Worm (Caenorhabditis elegans): ENCODE measurements around the gene ZK792.5.

Gene ZK792.5

DNA sequence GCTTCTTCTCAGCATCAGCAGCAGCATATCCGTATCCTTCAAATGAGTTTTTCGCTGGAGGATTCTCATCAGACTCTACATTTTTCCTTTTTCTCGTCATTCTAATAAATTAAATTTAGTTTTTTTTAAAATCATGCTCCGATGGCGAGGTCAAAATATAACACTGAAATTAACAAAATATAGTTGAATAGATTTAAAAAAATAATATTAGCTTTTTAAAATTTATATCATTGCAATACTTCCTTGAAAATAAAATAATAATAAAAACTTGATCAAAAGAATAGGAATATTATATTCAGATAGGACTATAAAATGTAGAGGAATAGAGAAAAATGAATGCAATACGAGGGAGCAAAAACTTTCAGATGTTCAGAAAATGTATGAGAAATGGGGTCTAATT, at the start of gene ZK792.5:
TSS of gene ZK792.5 (minus strand) at position 101 of the 400 bp plus-strand sequence.
- no peak for TF ChIP-seq madf-2 (tag; optimal IDR thresholded peaks at IDR 0.05)
- no peak for TF ChIP-seq ceh-34 (tag; optimal IDR thresholded peaks at IDR 0.05)
- TF ChIP-seq elt-4 (tag; optimal IDR thresholded peaks at IDR 0.05), result no peak
- TF ChIP-seq eyg-1 (tag; optimal IDR thresholded peaks at IDR 0.05), result no peak
- no peak for TF ChIP-seq tbx-7 (tag; optimal IDR thresholded peaks at IDR 0.05)
- no peak for TF ChIP-seq rnt-1 (tag; optimal IDR thresholded peaks at IDR 0.05)

DNA sequence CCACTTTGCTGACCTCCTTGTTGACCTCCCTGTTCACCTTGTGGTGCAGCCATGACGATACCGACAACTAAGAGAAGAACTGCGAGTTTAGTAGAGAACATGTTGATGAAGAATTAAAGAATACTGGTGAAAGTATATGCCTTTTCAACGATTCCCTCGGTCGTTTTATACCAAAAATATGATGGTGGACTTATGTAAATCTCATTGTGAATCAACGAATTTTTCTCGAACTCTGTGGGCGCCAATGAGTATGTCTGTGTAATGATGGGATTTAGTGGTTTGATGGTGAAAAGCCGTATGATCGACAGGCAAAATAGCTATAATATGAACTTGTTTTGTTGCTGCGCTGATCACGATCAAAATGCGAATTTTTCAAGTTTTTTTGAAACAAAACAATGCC, 49.4 kb upstream of the ZK792.5 start, which contains the start of gene K01A6.8:
TSS of gene K01A6.8 (minus strand) at position 101 of the 400 bp plus-strand sequence.
- no peak for TF ChIP-seq ceh-30 (tag; optimal IDR thresholded peaks at IDR 0.05)
- TF ChIP-seq pag-3 (tag; optimal IDR thresholded peaks at IDR 0.05; ENCODE audit: borderline replicate concordance), result no peak
- no peak for TF ChIP-seq unc-3 (GFP tag; conservative IDR thresholded peaks at IDR 0.05)
- no peak for TF ChIP-seq unc-3 (tag; optimal IDR thresholded peaks at IDR 0.05)
- no peak for TF ChIP-seq sox-4 (tag; optimal IDR thresholded peaks at IDR 0.05)
- TF ChIP-seq dmd-4 (tag; optimal IDR thresholded peaks at IDR 0.05; ENCODE audit: borderline replicate concordance), result no peak
- no peak for TF ChIP-seq ahr-1 (tag; optimal IDR thresholded peaks at IDR 0.05)
- no peak for TF ChIP-seq lin-11 (tag; optimal IDR thresholded peaks at IDR 0.05)
- no peak for TF ChIP-seq ceh-6 (GFP tag; optimal IDR thresholded peaks at IDR 0.05)
- TF ChIP-seq fax-1 (tag; optimal IDR thresholded peaks at IDR 0.05), result no peak
- no peak for TF ChIP-seq K02D7.2 (tag; optimal IDR thresholded peaks at IDR 0.05)
- TF ChIP-seq zip-5 (tag; optimal IDR thresholded peaks at IDR 0.05), result no peak
- TF ChIP-seq F13H6.1 (tag; optimal IDR thresholded peaks at IDR 0.05), result no peak

DNA sequence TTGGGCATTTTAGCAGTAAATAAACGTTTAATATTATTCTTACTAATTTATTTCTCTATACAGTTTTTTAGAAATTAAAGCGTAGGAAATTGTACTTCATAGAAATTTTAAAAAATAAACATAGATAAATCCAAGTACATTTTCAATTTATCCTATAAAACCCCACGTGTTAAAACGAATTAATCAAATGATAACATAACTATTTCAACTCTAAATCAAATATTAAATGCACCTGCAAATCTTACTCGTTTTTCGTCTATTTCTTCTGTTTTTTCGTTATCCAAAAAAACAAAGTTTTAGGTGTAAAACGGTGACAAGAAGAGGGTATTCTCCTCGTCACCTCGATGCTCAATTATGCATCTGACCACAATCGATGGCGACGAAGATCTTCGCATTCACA, 47.1 kb upstream of the ZK792.5 start, which contains the start of gene K01A6.6:
TSS of gene K01A6.6 (plus strand) at position 301 of the 400 bp plus-strand sequence.
- TF ChIP-seq unc-42 (tag; optimal IDR thresholded peaks at IDR 0.05) (no peak), dve-1 (tag; optimal IDR thresholded peaks at IDR 0.05) (no peak), fkh-6 (tag; optimal IDR thresholded peaks at IDR 0.05) (no peak), tbx-7 (tag; optimal IDR thresholded peaks at IDR 0.05) (no peak), T23F11.4 (GFP tag; optimal IDR thresholded peaks at IDR 0.05) (no peak)

DNA sequence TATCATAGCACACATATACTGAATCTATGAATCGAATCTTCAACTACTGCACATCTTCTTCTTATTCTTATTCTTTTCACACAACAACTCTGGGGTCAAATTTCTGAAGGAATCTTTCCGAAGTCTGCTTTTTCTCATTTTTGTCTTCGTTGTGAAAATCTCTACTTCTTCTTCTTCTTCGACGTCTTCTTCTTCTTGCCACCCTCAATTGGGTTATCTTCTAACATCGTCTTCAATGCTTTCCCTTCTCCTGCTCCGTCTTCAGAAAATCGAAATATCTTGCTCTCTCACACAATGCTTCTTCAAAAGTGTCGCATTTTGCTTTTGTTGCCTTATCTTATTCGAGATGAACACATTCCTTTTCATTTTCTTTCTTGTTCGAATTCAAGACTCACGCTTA, 35.3 kb upstream of the ZK792.5 start:
- no peak for TF ChIP-seq elt-2 (tag; optimal IDR thresholded peaks at IDR 0.05)
- TF ChIP-seq sdc-2 (tag; optimal IDR thresholded peaks at IDR 0.05), result no peak
- TF ChIP-seq hlh-13 (GFP tag; optimal IDR thresholded peaks at IDR 0.05), result no peak
- TF ChIP-seq ceh-18 (tag; optimal IDR thresholded peaks at IDR 0.05), result no peak
- TF ChIP-seq unc-42 (tag; optimal IDR thresholded peaks at IDR 0.05), result peak; percentile 86
- no peak for TF ChIP-seq mec-3 (tag; optimal IDR thresholded peaks at IDR 0.05; ENCODE audit: borderline replicate concordance)
- no peak for TF ChIP-seq ceh-22 (tag; optimal IDR thresholded peaks at IDR 0.05)
- TF ChIP-seq ceh-34 (tag; optimal IDR thresholded peaks at IDR 0.05), result no peak

DNA sequence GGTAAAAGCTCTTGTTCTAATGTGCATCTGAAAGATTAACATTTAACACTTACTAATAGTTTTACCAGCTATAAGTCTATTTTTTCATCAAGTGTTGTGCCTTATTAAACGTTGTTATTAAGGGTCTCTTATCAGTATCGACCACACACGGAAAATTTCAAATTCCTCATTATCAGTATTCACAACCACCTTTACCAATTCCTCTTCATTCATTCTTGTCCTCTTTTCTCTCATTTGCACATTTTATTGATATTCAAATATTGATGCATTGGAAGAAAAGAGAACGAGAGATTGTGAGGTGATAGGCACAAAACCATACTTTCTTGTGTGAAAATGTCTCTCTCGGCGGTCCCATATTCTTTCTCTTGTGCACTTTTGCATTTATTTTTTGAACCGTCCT, 34.0 kb upstream of the ZK792.5 start:
- TF ChIP-seq gmeb-2 (tag; optimal IDR thresholded peaks at IDR 0.05), result no peak
- TF ChIP-seq elt-2 (tag; optimal IDR thresholded peaks at IDR 0.05), result peak; percentile 31
- TF ChIP-seq lin-11 (tag; optimal IDR thresholded peaks at IDR 0.05), result no peak
- TF ChIP-seq tbx-2 (tag; optimal IDR thresholded peaks at IDR 0.05), result no peak
- TF ChIP-seq ceh-14 (tag; optimal IDR thresholded peaks at IDR 0.05), result no peak
- no peak for TF ChIP-seq dmd-4 (tag; optimal IDR thresholded peaks at IDR 0.05; ENCODE audit: borderline replicate concordance)
- TF ChIP-seq pha-4 (tag; optimal IDR thresholded peaks at IDR 0.05), result no peak

DNA sequence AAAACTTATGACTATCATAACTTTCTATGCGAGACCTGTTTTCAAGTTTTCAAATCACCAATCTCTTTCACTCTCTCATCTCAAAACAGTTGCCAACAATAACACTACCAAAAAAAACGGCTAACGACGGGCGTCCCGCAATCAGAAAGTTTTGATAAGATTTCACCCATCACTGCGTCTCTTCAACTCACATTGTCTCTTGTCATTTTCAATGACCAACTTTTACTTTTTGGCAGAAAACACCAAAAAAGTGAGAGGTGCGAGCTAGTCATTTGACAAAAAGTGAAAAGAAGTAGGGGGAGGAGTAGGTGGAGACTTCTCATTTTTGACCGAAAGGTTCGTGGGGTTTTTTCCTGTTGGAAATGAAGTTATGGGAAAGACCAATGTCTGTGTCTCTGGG, 30.7 kb upstream of the ZK792.5 start:
- TF ChIP-seq unc-86 (tag; optimal IDR thresholded peaks at IDR 0.05), result no peak
- no peak for TF ChIP-seq tbx-7 (tag; optimal IDR thresholded peaks at IDR 0.05)
- TF ChIP-seq nhr-11 (tag; optimal IDR thresholded peaks at IDR 0.05), result no peak
- TF ChIP-seq F13H6.1 (tag; optimal IDR thresholded peaks at IDR 0.05), result no peak
- no peak for TF ChIP-seq pros-1 (tag; optimal IDR thresholded peaks at IDR 0.05)
- TF ChIP-seq hlh-6 (tag; optimal IDR thresholded peaks at IDR 0.05), result no peak
- TF ChIP-seq hlh-8 (tag; optimal IDR thresholded peaks at IDR 0.05), result no peak
- TF ChIP-seq Y22D7AL.16 (tag; optimal IDR thresholded peaks at IDR 0.05), result no peak
- TF ChIP-seq rnt-1 (tag; optimal IDR thresholded peaks at IDR 0.05), result no peak
- no peak for TF ChIP-seq sox-4 (tag; optimal IDR thresholded peaks at IDR 0.05)
- TF ChIP-seq ref-2 (tag; optimal IDR thresholded peaks at IDR 0.05), result no peak
- TF ChIP-seq hlh-13 (GFP tag; optimal IDR thresholded peaks at IDR 0.05), result no peak
- TF ChIP-seq sdc-2 (tag; optimal IDR thresholded peaks at IDR 0.05), result no peak
- no peak for TF ChIP-seq madf-2 (tag; optimal IDR thresholded peaks at IDR 0.05)
- no peak for TF ChIP-seq gmeb-2 (tag; optimal IDR thresholded peaks at IDR 0.05)
